Worm (Caenorhabditis elegans): ENCODE results near the gene srh-78.

ce11 chrV:248636-249035 is 31.7 kb downstream of the srh-78 start:
- TF ChIP-seq ceh-9 (tag; optimal IDR thresholded peaks at IDR 0.05) (no peak), tbx-2 (tag; optimal IDR thresholded peaks at IDR 0.05) (no peak), pha-4 (tag; optimal IDR thresholded peaks at IDR 0.05) (no peak), elt-2 (tag; optimal IDR thresholded peaks at IDR 0.05) (no peak), sdc-2 (tag; optimal IDR thresholded peaks at IDR 0.05) (no peak)
